Fruit fly (Drosophila melanogaster) whole organism, embryonic: ENCODE results near the gene Srp9.

Experiments
- CG11093 ChIP-seq: fragments of 200-800 bp; sonication (Bioruptor generic); IDR thresholded peaks from 3 replicates; pipeline ENCODE4 v1.3.6; 2022; ENCODE audit warnings: missing biosample characterization, missing genetic modification characterization
- CG14710 ChIP-seq: fragments of 200-800 bp; sonication (Bioruptor generic); optimal IDR thresholded peaks from 3 replicates; lab custom pipeline; 2019; ENCODE audit warnings: missing biosample characterization, mild to moderate bottlenecking, missing genetic modification characterization, moderate library complexity
- CG16779 ChIP-seq: fragments of 200-800 bp; sonication (Bioruptor generic); IDR thresholded peaks from 2 replicates; pipeline ENCODE4 v1.3.6; 2022; ENCODE audit warnings: missing biosample characterization, missing genetic modification characterization
- CG17568 ChIP-seq: fragments of 200-800 bp; sonication (Bioruptor generic); optimal IDR thresholded peaks from 2 replicates; lab custom pipeline; 2018; ENCODE audit warnings: missing biosample characterization, mild to moderate bottlenecking, missing genetic modification characterization, moderate library complexity
- CG17829 ChIP-seq: fragments of 200-800 bp; optimal IDR thresholded peaks from 2 replicates; lab custom pipeline; 2019; ENCODE audit warnings: missing biosample characterization, mild to moderate bottlenecking, missing genetic modification characterization, moderate library complexity
- CG18262 ChIP-seq: fragments of 200-800 bp; optimal IDR thresholded peaks from 3 replicates; lab custom pipeline; 2019; ENCODE audit warnings: missing biosample characterization, mild to moderate bottlenecking, missing genetic modification characterization, moderate library complexity
- CG2116 ChIP-seq: fragments of 200-800 bp; sonication (Bioruptor generic); optimal IDR thresholded peaks from 3 replicates; lab custom pipeline; 2018; ENCODE audit warnings: missing biosample characterization, mild to moderate bottlenecking, missing genetic modification characterization
- CG34422 ChIP-seq: fragments of 200-800 bp; sonication (Bioruptor generic); IDR thresholded peaks from 3 replicates; pipeline ENCODE4 v1.3.6; 2022; ENCODE audit warnings: missing biosample characterization, missing genetic modification characterization
- CG3995 ChIP-seq: fragments of 200-800 bp; sonication (Bioruptor generic); optimal IDR thresholded peaks from 3 replicates; lab custom pipeline; 2016; ENCODE audit warnings: missing biosample characterization, missing genetic modification characterization
- CG6254 ChIP-seq: fragments of 200-800 bp; sonication (Bioruptor generic); optimal IDR thresholded peaks from 3 replicates; lab custom pipeline; 2017; ENCODE audit warnings: mild to moderate bottlenecking, missing biosample characterization, missing genetic modification reagents, missing genetic modification characterization
- CG6272 ChIP-seq: fragments of 200-800 bp; sonication (Bioruptor generic); IDR thresholded peaks from 2 replicates; pipeline ENCODE4 v1.3.6; 2022; ENCODE audit warnings: missing biosample characterization, missing genetic modification characterization
- Ets97D ChIP-seq: fragments of 200-800 bp; sonication (Bioruptor generic); optimal IDR thresholded peaks from 3 replicates; lab custom pipeline; 2016; ENCODE audit warnings: missing biosample characterization, missing genetic modification characterization
- HLHmδ ChIP-seq: fragments of 200-800 bp; sonication (Bioruptor generic); optimal IDR thresholded peaks from 2 replicates; lab custom pipeline; 2018; ENCODE audit warnings: missing biosample characterization, mild to moderate bottlenecking, missing genetic modification characterization, moderate library complexity
- Hmx ChIP-seq: fragments of 200-800 bp; sonication (Bioruptor generic); optimal IDR thresholded peaks from 2 replicates; lab custom pipeline; 2016; ENCODE audit warnings: missing biosample characterization, missing genetic modification characterization
- Hr51 ChIP-seq, 2 experiments: fragments of 200-800 bp; sonication (Bioruptor generic); optimal IDR thresholded peaks; 2 replicates in 1 of 2; 3 replicates in 1 of 2; lab custom pipeline; 2016 to 2018; ENCODE audit warnings: missing biosample characterization in 2 of 2, missing genetic modification characterization in 2 of 2, mild to moderate bottlenecking in 1 of 2, moderate library complexity in 1 of 2
- Jarid2 ChIP-seq: fragments of 200-800 bp; sonication (Bioruptor generic); optimal IDR thresholded peaks from 3 replicates; lab custom pipeline; 2017; ENCODE audit warnings: mild to moderate bottlenecking, missing biosample characterization, missing genetic modification reagents, missing genetic modification characterization
- Lhr ChIP-seq: fragments of 200-800 bp; sonication (Bioruptor generic); optimal IDR thresholded peaks from 3 replicates; lab custom pipeline; 2017; ENCODE audit warnings: mild to moderate bottlenecking, missing biosample characterization, missing genetic modification reagents, missing genetic modification characterization
- MBD-R2 ChIP-seq: fragments of 200-800 bp; sonication (Bioruptor generic); IDR thresholded peaks from 2 replicates; pipeline ENCODE4 v1.3.6; 2022; ENCODE audit warnings: missing biosample characterization, missing genetic modification characterization
- MESR4 ChIP-seq: fragments of 200-800 bp; sonication (Bioruptor generic); optimal IDR thresholded peaks from 2 replicates; lab custom pipeline; 2018; ENCODE audit warnings: missing biosample characterization, mild to moderate bottlenecking, missing genetic modification characterization, moderate library complexity
- Max ChIP-seq: fragments of 200-800 bp; sonication (Bioruptor generic); optimal IDR thresholded peaks from 2 replicates; lab custom pipeline; 2016; ENCODE audit warnings: missing biosample characterization, mild to moderate bottlenecking, missing genetic modification characterization
- Myb ChIP-seq: fragments of 200-800 bp; sonication (Bioruptor generic); optimal IDR thresholded peaks from 2 replicates; lab custom pipeline; 2016; ENCODE audit warnings: missing biosample characterization, missing genetic modification characterization
- Oli ChIP-seq: fragments of 200-800 bp; sonication (Bioruptor generic); optimal IDR thresholded peaks from 2 replicates; lab custom pipeline; 2018; ENCODE audit warnings: missing biosample characterization, mild to moderate bottlenecking, missing genetic modification characterization, moderate library complexity
- Pdp1 ChIP-seq, 2 experiments: fragments of 200-800 bp; sonication (Bioruptor generic); optimal IDR thresholded peaks; 3 replicates each; lab custom pipeline; 2016; ENCODE audit warnings: missing biosample characterization in 2 of 2, missing genetic modification characterization in 2 of 2, mild to moderate bottlenecking in 1 of 2, moderate library complexity in 1 of 2
- Stat92E ChIP-seq, 3 experiments: fragments of >200 bp in 2 of 3; fragments of 200-800 bp in 1 of 3; sonication (Bioruptor generic) in 1 of 3; optimal IDR thresholded peaks; 2 replicates each; lab custom pipeline; 2017 to 2019; ENCODE audit warnings: missing biosample characterization in 3 of 3, missing genetic modification characterization in 3 of 3, mild to moderate bottlenecking in 1 of 3, moderate library complexity in 1 of 3
- Taf1 ChIP-seq: fragments of 200-800 bp; sonication (Bioruptor generic); IDR thresholded peaks from 2 replicates; pipeline ENCODE4 v1.3.6; 2022; ENCODE audit warnings: missing biosample characterization, missing genetic modification characterization
- bab2 ChIP-seq: fragments of 200-800 bp; sonication (Bioruptor generic); optimal IDR thresholded peaks from 2 replicates; lab custom pipeline; 2016; ENCODE audit warnings: missing biosample characterization, missing genetic modification characterization
- cwo ChIP-seq: fragments of 200-800 bp; sonication (Bioruptor generic); optimal IDR thresholded peaks from 3 replicates; lab custom pipeline; 2017; ENCODE audit warnings: missing biosample characterization, missing genetic modification characterization, mild to moderate bottlenecking, moderate library complexity, missing genetic modification reagents
- fd64A ChIP-seq: fragments of 200-800 bp; sonication (Bioruptor generic); optimal IDR thresholded peaks from 3 replicates; lab custom pipeline; 2018; ENCODE audit warnings: missing biosample characterization, mild to moderate bottlenecking, missing genetic modification characterization
- ftz-f1 ChIP-seq: fragments of 200-800 bp; sonication (Bioruptor generic); optimal IDR thresholded peaks from 2 replicates; lab custom pipeline; 2016; ENCODE audit warnings: missing biosample characterization, missing genetic modification characterization
- gcm ChIP-seq: fragments of 200-800 bp; sonication (Bioruptor generic); optimal IDR thresholded peaks from 2 replicates; lab custom pipeline; 2019; ENCODE audit warnings: missing biosample characterization, mild to moderate bottlenecking, missing genetic modification characterization, moderate library complexity
- gfzf ChIP-seq: fragments of 200-800 bp; sonication (Bioruptor generic); optimal IDR thresholded peaks from 2 replicates; lab custom pipeline; 2016; ENCODE audit warnings: missing biosample characterization, mild to moderate bottlenecking, missing genetic modification characterization, moderate library complexity
- kni ChIP-seq: fragments of 200-800 bp; sonication (Bioruptor generic); optimal IDR thresholded peaks from 3 replicates; lab custom pipeline; 2017; ENCODE audit warnings: mild to moderate bottlenecking, missing biosample characterization, missing genetic modification reagents, missing genetic modification characterization
- lab ChIP-seq: fragments of 200-800 bp; sonication (Bioruptor generic); optimal IDR thresholded peaks from 3 replicates; lab custom pipeline; 2017; ENCODE audit warnings: missing biosample characterization, missing genetic modification characterization, mild to moderate bottlenecking, moderate library complexity, missing genetic modification reagents
- lov ChIP-seq, 2 experiments: fragments of 200-800 bp in 1 of 2; fragments of >200 bp in 1 of 2; sonication (Bioruptor generic) in 1 of 2; IDR thresholded peaks in 1 of 2; optimal IDR thresholded peaks in 1 of 2; 2 replicates in 1 of 2; 3 replicates in 1 of 2; pipeline versions ENCODE4 v1.3.6 to Lab custom; 2017 to 2022; ENCODE audit warnings: missing biosample characterization in 1 of 2, missing genetic modification characterization in 1 of 2
- mam ChIP-seq: fragments of 200-800 bp; sonication (Bioruptor generic); optimal IDR thresholded peaks from 3 replicates; lab custom pipeline; 2016; ENCODE audit warnings: missing biosample characterization, missing genetic modification characterization
- nau ChIP-seq: fragments of 200-800 bp; sonication (Bioruptor generic); optimal IDR thresholded peaks from 3 replicates; lab custom pipeline; 2017; ENCODE audit warnings: missing biosample characterization, mild to moderate bottlenecking, missing genetic modification characterization, missing genetic modification reagents
- nmo ChIP-seq: fragments of 200-800 bp; sonication (Bioruptor generic); optimal IDR thresholded peaks from 2 replicates; lab custom pipeline; 2018; ENCODE audit warnings: missing biosample characterization, mild to moderate bottlenecking, missing genetic modification characterization, moderate library complexity
- nom ChIP-seq: fragments of 200-800 bp; sonication (Bioruptor generic); optimal IDR thresholded peaks from 2 replicates; lab custom pipeline; 2017; ENCODE audit warnings: missing biosample characterization, missing genetic modification characterization, mild to moderate bottlenecking, moderate library complexity, missing genetic modification reagents
- onecut ChIP-seq: fragments of 200-800 bp; sonication (Bioruptor generic); IDR thresholded peaks from 2 replicates; pipeline ENCODE4 v1.3.6; 2022; ENCODE audit warnings: missing biosample characterization, missing genetic modification characterization
- pzg ChIP-seq: fragments of 200-800 bp; sonication (Bioruptor generic); optimal IDR thresholded peaks from 3 replicates; lab custom pipeline; 2018; ENCODE audit warnings: missing biosample characterization, mild to moderate bottlenecking, missing genetic modification characterization, moderate library complexity
- sisA ChIP-seq: fragments of 200-800 bp; sonication (Bioruptor generic); IDR thresholded peaks from 2 replicates; pipeline ENCODE4 v1.3.6; 2022; ENCODE audit warnings: missing biosample characterization, missing genetic modification characterization
- sqz ChIP-seq: fragments of 200-800 bp; sonication (Bioruptor generic); optimal IDR thresholded peaks from 3 replicates; lab custom pipeline; 2018; ENCODE audit warnings: missing biosample characterization, mild to moderate bottlenecking, missing genetic modification characterization
- tin ChIP-seq: fragments of 200-800 bp; sonication (Bioruptor generic); optimal IDR thresholded peaks from 3 replicates; lab custom pipeline; 2016; ENCODE audit warnings: missing biosample characterization, missing genetic modification characterization

Srp9 gene

DNA sequence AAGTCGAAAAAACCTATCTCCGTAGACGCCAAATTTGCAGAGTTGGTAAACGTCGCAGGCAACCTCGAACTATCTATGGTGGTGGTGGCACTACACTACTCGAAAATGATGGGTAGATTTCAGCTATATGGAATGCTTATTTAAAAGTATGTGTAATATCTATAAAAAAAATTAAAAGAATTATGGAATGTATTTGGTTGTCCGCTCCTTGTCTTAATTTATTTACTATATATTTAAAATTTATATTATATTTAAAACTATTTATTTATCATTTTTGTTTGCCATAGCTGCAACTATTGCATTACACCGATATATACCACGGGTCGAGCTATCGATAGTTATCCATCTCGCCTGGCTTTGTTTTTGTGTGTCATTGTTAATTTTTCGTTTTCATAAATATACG, 39.9 kb downstream of the Srp9 start, which contains the start of the genes HP4 and CG8209 (continued):
- no peak for TF ChIP-seq lov (optimal IDR thresholded peaks at IDR 0.05; lab: Kevin White, UChicago)
- 0 out of 3 replicates have a peak, but pooled peaks have one; percentile 63 for TF ChIP-seq lov (GFP tag; IDR thresholded peaks at IDR 0.05; lab: Robert Waterston, UW)
- TF ChIP-seq, all 482 proteins: peak for 385

- TF ChIP-seq Pdp1 (GFP tag; optimal IDR thresholded peaks at IDR 0.05; lab: Kevin White, UChicago) (no peak), Hmx (GFP tag; lab: Kevin White, UChicago) (no peak), sisA (GFP tag; lab: Robert Waterston, UW) (no peak), MBD-R2 (peak; percentile 49), CG3995 (GFP tag; lab: Kevin White, UChicago) (peak; percentile 84)
Observed at dm6 chr3L:7978550-7978776, 42.3 kb downstream of the Srp9 start, which contains the start of gene Pop4. Gene Pop4, minus strand, starts transcription at chr3L:7978650.

- TF ChIP-seq Ets97D (GFP tag; lab: Kevin White, UChicago) (peak; percentile 85), ftz-f1 (peak; percentile 86), CG14710 (tag; lab: Kevin White, UChicago) (peak; percentile 85), nom (GFP tag; lab: Kevin White, UChicago) (peak; percentile 54), Max (GFP tag; lab: Kevin White, UChicago) (peak; percentile 5), sqz (GFP tag; lab: Kevin White, UChicago) (peak; percentile 78), gcm (peak; percentile 6), Hr51 (GFP tag; optimal IDR thresholded peaks at IDR 0.05; lab: Kevin White, UChicago) (peak; percentile 12 to 17), Myb (GFP tag; lab: Kevin White, UChicago) (peak; percentile 84), pzg (GFP tag; lab: Kevin White, UChicago) (peak; percentile 99), bab2 (GFP tag; lab: Kevin White, UChicago) (peak; percentile 7), onecut (peak; percentile 9; the same call in 1 of the 2 replicates), HLHmδ (GFP tag; lab: Kevin White, UChicago) (peak; percentile 51), nau (GFP tag; lab: Kevin White, UChicago) (peak; percentile 14), CG16779 (no peak), CG2116 (peak; percentile 71), Taf1 (GFP tag; lab: Robert Waterston, UW) (no peak), CG11093 (GFP tag; lab: Robert Waterston, UW) (no peak), CG6254 (peak; percentile 24), Lhr (GFP tag; lab: Kevin White, UChicago) (peak; percentile 24), CG17568 (GFP tag; lab: Kevin White, UChicago) (peak; percentile 58), CG34422 (GFP tag; lab: Robert Waterston, UW) (no peak), kni (GFP tag; lab: Kevin White, UChicago) (peak; percentile 1), MESR4 (GFP tag; lab: Kevin White, UChicago) (peak; percentile 29), mam (GFP tag; lab: Kevin White, UChicago) (peak; percentile 8), CG18262 (tag; lab: Kevin White, UChicago) (peak; percentile 10), CG6272 (GFP tag; lab: Robert Waterston, UW) (peak; percentile 50), Stat92E (GFP tag; optimal IDR thresholded peaks at IDR 0.05; lab: Kevin White, UChicago) (peak in 1 of 3 experiments; percentile 82), Jarid2 (GFP tag; lab: Kevin White, UChicago) (peak; percentile 98), CG17829 (peak; percentile 43), lab (GFP tag; lab: Kevin White, UChicago) (peak; percentile 68), fd64A (peak; percentile 31), Oli (tag; lab: Kevin White, UChicago) (peak; percentile 9), cwo (peak; percentile 99), nmo (peak; percentile 93), tin (peak; percentile 34), gfzf (GFP tag; lab: Kevin White, UChicago) (peak; percentile 59)
Observed at dm6 chr3L:7978777-7979649, 42.8 kb downstream of the Srp9 start, which contains the start of gene nmo. Gene nmo, plus strand, starts transcription at chr3L:7979046.
